Fruit fly (Drosophila melanogaster): ENCODE measurements around the gene mamo.

The mamo gene

dm6 chrX:13996724-13997281, 6.5 kb upstream of the mamo start (continued):
- TF ChIP-seq CG18764 (GFP tag; optimal IDR thresholded peaks at IDR 0.05) (no peak), tio (GFP tag; optimal IDR thresholded peaks at IDR 0.05) (no peak), NC2β (GFP tag; optimal IDR thresholded peaks at IDR 0.05) (no peak), fd3F (GFP tag; optimal IDR thresholded peaks at IDR 0.05) (no peak), CG14965 (GFP tag; optimal IDR thresholded peaks at IDR 0.05; ENCODE audit: borderline replicate concordance) (no peak), pan (optimal IDR thresholded peaks at IDR 0.05) (no peak), pan (GFP tag; optimal IDR thresholded peaks at IDR 0.05 in 1 of 2, IDR thresholded peaks at IDR 0.05 in 1 of 2) (no peak), wdn (GFP tag; IDR thresholded peaks at IDR 0.05) (no peak), Blimp-1 (GFP tag; optimal IDR thresholded peaks at IDR 0.05) (no peak), ato (GFP tag; IDR thresholded peaks at IDR 0.05; ENCODE audit: partially characterized antibody) (no peak), NK7.1 (GFP tag; optimal IDR thresholded peaks at IDR 0.05) (no peak), Stat92E (GFP tag; optimal IDR thresholded peaks at IDR 0.05) (no peak), CG13624 (GFP tag; optimal IDR thresholded peaks at IDR 0.05) (no peak)

dm6 chrX:13995977-13996723, 5.8 kb upstream of the mamo start, which contains the start of gene ben:
ben (plus strand) TSS chrX:13996345.
- TF ChIP-seq ab (GFP tag; optimal IDR thresholded peaks at IDR 0.05) (no peak), fd102C (GFP tag; optimal IDR thresholded peaks at IDR 0.05) (peak; percentile 3), CG13894 (tag; optimal IDR thresholded peaks at IDR 0.05) (no peak), Asciz (GFP tag; optimal IDR thresholded peaks at IDR 0.05) (peak; percentile 60), CG7963 (GFP tag; IDR thresholded peaks at IDR 0.05; ENCODE audit: partially characterized antibody) (no peak), Dek (tag; optimal IDR thresholded peaks at IDR 0.05) (peak; percentile 81), dimm (GFP tag; IDR thresholded peaks at IDR 0.05) (0 out of 2 replicates have a peak, but pooled peaks have one; percentile 22), CG17328 (GFP tag; IDR thresholded peaks at IDR 0.05) (peak; percentile 66; the same call in 1 of the 2 replicates), Dfd (GFP tag; optimal IDR thresholded peaks at IDR 0.05) (no peak), CG6765 (GFP tag; optimal IDR thresholded peaks at IDR 0.05) (peak; percentile 56), CG4404 (GFP tag; IDR thresholded peaks at IDR 0.05) (peak; percentile 87), ftz-f1 (GFP tag; optimal IDR thresholded peaks at IDR 0.05) (no peak), CG43689 (GFP tag; IDR thresholded peaks at IDR 0.05) (no peak), C15 (GFP tag; IDR thresholded peaks at IDR 0.05) (0 out of 3 replicates have a peak, but pooled peaks have one; percentile 64), CG10959 (GFP tag; IDR thresholded peaks at IDR 0.05) (peak; percentile 50; the same call in 1 of the 2 replicates), ERR (GFP tag; optimal IDR thresholded peaks at IDR 0.05) (peak; percentile 67), Rfx (GFP tag; IDR thresholded peaks at IDR 0.05) (peak; percentile 87), Ada2b (GFP tag; IDR thresholded peaks at IDR 0.05) (peak; percentile 57), slbo (GFP tag; IDR thresholded peaks at IDR 0.05) (peak; percentile 92), org-1 (GFP tag; optimal IDR thresholded peaks at IDR 0.05) (peak; percentile 59), dmrt11E (tag; optimal IDR thresholded peaks at IDR 0.05) (peak; percentile 88), NFAT (GFP tag; IDR thresholded peaks at IDR 0.05) (peak; percentile 57), vnd (GFP tag; IDR thresholded peaks at IDR 0.05; ENCODE audit: partially characterized antibody) (0 out of 3 replicates have a peak, but pooled peaks have one; percentile 28), crol (GFP tag; IDR thresholded peaks at IDR 0.05) (0 out of 2 replicates have a peak, but pooled peaks have one; percentile 17), CG10274 (GFP tag; optimal IDR thresholded peaks at IDR 0.05) (peak; percentile 59), pb (GFP tag; optimal IDR thresholded peaks at IDR 0.05) (peak; percentile 46), CTCF (GFP tag; optimal IDR thresholded peaks at IDR 0.05) (peak; percentile 28), kay (GFP tag; optimal IDR thresholded peaks at IDR 0.05) (peak; percentile 75), CG9215 (GFP tag; IDR thresholded peaks at IDR 0.05) (peak; percentile 81; the same call in 1 of the 2 replicates), CG6689 (GFP tag; IDR thresholded peaks at IDR 0.05) (peak; percentile 86), CG15073 (GFP tag; optimal IDR thresholded peaks at IDR 0.05) (no peak), cas (GFP tag; IDR thresholded peaks at IDR 0.05) (no peak), CG18011 (GFP tag; optimal IDR thresholded peaks at IDR 0.05) (peak; percentile 99), esg (GFP tag; conservative IDR thresholded peaks at IDR 0.05) (peak; percentile 83), HmgZ (tag; optimal IDR thresholded peaks at IDR 0.05) (peak; percentile 75), Deaf1 (tag; optimal IDR thresholded peaks at IDR 0.05) (peak; percentile 57)

Measured in whole organism, embryonic.